Fruit fly (Drosophila melanogaster) ovary, adult (tissue): ENCODE measurements around the gene ps.

Experiments used
- CG17801 ChIP-seq: fragments of 200-800 bp; optimal IDR thresholded peaks from 2 replicates; lab custom pipeline; 2019; ENCODE audit warnings: missing biosample characterization, mild to moderate bottlenecking, missing genetic modification characterization, moderate library complexity; ENCODE audit not compliant: partially characterized antibody

Gene ps

DNA sequence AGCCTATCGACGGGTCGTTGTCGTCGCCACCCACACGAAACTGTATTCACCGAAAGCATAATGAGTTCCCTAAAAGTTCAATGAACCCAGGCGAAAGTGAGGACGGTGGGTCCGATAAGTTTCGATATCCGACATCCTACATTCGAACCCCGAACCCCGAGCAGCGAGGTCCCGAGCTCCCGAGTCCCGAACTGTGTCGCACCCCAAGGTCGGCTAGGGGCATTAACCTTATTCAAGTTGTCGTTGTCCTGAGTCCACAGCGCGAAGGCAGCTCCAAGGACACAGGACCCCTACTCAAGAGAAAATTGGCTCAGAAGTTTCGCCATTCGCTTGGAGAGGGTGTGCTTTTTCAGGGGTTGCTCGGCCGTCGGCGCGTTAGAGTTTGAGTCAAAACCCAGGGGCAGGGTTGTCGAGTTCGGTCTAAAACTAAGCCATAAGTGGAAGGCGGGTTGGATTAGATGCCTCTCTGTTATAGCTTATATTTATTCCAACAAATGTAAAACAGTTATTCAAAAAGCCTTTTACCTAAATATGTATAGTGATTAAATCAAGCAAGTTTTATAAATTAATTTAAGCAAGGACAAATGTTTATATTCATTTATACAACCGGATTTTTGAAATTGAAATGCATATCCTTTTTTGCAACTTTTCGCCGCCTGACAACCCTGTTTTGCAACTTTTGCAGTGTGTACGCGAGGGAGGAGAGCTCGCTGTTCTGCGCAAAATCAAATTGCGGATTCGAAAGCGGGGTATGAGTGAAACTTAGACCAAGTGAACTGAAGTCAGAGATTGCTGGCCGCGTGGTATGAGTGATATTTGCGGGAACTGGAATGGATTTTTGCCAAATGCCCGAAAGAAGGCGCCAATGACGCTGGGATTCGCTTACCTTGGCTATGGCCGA is 41.9 kb downstream of the ps start:
- no peak for TF ChIP-seq CG17801 (GFP tag; lab: Kevin White, UChicago)

DNA sequence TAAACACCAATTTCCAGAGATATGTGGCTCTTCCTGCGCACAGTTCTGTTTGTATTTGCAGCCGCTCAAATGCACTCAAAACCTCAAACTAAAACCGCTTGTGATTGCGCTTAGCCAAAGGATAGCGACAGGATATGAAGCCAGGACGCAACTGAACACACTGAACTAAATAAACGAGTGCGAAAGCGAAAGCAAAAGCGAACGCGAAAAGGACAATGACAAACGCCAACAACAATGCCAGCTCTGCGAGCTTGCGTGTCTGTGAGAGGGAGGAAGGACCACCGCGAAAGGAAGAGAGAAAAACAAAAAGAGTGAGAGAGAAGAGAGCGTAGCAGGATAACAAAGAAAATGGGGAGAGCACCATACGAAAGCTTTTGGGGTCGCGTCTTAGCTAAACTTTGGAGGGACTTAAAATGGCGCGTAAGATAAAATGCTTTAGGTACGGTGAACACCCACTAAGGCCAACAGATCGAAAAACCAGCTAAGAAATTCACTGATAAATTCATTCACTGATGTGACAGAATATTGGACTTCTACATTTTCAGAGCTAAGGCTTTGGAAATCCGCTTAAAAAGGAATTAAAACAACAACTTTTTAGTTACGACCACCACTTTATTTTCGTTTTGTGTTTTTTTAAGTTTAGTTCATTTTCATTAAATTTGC is 42.9 kb downstream of the ps start, which contains the start of gene GstZ2:
Gene GstZ2, minus strand, starts transcription at position 165 of the 663 bp plus-strand sequence.
- no peak for TF ChIP-seq CG17801 (GFP tag; lab: Kevin White, UChicago)

DNA sequence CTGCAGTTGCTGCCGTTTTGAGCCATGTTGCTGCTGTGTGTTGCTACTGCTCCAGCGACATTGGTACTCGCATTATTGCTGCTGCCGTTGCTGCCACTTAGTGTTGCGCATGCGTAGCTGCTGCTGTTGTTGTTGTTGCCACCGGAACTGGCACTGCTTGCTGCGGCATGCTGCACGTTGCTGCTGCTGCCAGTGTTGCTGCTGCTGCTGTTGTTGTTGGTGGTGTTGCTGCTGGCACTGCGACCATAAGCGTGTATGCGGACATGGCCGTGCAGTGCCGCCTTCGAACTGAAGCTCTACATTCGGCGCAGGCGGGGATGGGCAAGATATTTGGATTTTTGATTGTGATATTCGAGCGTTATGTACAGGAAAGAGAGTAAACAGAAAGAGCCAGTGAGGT is 50.4 kb downstream of the ps start:
- TF ChIP-seq CG17801 (GFP tag; lab: Kevin White, UChicago) = no peak

DNA sequence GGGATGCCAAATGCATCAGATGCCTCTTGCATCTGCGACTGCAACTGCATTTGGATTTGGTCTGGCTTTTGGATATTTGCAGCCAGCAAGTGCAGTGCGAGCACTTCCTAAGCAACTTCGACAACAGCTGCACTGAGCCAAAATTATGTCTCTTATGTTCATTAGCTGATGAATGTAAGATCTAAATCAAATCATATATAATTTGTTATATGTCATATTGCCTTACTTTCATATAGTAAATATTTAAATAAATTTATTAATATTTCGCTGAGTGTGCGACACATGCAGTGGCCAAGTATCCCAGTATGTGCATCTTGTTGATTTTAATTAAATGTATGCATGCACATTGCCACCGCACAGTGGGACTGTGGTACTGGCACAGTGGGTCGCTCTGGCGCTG is 62.7 kb downstream of the ps start:
- no peak for TF ChIP-seq CG17801 (GFP tag; lab: Kevin White, UChicago)

DNA sequence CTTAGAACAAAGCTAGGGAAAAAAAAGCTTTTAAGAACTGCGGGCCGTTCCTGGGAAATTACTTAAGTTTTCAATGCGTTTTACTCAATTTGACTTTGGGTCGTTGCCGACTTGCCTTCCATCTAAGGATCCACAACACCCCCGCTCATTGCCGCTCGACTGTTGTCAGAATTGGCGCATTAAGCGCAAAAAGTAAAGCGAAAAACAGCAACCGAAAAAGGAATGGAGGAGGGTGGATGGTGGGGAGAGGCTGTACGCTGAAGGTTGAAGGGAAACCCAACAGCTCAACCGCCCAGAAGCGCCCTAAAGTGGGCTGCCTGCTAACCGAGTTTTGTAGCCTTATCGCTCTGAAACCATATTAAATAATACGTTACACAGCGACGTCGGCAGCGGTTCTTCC is 69.8 kb downstream of the ps start:
- no peak for TF ChIP-seq CG17801 (GFP tag; lab: Kevin White, UChicago)

DNA sequence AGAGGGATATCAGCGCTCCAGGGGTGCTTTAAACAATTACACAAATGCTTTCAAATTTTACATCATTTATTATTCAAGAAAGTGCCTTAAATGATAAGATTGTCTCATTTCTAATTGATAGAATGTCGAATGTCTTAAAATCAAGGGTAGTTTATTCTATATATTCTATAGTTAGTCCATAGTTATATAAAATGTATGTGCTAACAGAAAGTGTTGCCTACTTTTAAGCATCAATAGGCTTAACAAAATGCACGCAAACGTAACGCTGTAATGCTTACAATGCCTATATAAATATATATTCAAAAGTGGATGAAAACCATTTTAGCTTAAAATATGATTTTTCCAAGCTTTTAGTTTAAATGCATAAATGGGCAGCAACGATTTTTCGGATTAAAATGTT is 70.2 kb downstream of the ps start:
- TF ChIP-seq CG17801 (GFP tag; lab: Kevin White, UChicago) = no peak

DNA sequence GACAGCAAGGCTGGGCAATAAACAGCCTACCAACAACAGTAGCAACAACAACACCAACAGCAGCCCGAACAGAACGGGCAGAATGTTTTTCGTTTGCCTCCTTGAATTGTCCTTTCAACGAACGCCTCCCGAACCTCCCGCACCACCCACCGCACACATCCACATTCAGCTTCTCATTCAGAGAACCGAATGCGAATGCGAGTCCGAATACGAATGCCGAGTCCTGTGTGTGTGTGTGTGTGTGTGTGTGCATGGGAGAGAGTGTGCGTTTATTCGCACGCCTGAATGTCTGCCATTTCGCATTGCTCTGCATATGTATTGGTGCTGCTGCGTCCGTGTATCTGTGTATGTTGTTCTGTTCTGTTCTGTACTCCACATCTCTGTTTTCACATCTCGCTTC is 70.8 kb downstream of the ps start:
- TF ChIP-seq CG17801 (GFP tag; lab: Kevin White, UChicago) = no peak

DNA sequence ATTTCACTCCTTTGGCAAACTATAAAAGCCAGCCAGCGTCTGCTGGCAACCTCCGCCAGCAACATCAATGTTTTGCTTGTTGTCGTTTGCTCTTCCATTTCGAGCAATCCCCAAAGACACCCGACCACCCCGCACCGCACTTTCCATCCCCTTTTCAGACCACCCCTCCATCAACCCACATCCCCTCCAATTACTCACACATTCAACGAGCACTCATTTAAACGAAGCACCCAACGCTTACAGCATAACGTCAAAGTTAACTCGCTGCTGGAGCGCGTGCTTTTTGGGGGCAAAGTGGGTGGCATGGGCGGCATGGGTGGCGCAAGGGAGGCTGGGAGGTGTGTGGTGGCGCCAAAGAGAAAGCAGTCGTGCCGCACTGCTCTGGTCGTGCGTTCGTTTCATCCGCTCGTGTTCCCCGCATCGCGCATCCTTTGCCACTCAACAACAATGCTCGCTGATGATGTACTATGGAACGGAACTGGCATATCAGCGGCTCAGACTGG is 73.4 kb downstream of the ps start:
- TF ChIP-seq CG17801 (GFP tag; lab: Kevin White, UChicago) = no peak

DNA sequence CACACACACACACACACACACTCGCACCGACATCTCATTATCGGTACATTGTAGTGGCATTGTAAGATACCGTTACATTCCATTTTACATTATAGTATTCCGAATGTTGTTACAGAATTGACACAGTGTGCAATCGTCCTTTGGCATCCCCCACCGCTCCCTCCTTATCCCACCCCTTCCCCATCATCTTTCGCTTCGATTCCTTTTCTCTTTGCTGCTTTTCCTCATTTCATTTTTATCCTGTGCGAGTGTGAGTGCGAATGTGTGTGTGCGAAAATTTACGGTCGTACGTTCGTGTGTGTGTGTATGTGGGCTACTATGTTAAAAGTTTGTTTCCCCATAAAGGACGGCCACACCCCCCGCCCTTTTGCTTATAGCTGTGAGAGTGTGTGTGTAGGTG is 74.4 kb downstream of the ps start:
- no peak for TF ChIP-seq CG17801 (GFP tag; lab: Kevin White, UChicago)

DNA sequence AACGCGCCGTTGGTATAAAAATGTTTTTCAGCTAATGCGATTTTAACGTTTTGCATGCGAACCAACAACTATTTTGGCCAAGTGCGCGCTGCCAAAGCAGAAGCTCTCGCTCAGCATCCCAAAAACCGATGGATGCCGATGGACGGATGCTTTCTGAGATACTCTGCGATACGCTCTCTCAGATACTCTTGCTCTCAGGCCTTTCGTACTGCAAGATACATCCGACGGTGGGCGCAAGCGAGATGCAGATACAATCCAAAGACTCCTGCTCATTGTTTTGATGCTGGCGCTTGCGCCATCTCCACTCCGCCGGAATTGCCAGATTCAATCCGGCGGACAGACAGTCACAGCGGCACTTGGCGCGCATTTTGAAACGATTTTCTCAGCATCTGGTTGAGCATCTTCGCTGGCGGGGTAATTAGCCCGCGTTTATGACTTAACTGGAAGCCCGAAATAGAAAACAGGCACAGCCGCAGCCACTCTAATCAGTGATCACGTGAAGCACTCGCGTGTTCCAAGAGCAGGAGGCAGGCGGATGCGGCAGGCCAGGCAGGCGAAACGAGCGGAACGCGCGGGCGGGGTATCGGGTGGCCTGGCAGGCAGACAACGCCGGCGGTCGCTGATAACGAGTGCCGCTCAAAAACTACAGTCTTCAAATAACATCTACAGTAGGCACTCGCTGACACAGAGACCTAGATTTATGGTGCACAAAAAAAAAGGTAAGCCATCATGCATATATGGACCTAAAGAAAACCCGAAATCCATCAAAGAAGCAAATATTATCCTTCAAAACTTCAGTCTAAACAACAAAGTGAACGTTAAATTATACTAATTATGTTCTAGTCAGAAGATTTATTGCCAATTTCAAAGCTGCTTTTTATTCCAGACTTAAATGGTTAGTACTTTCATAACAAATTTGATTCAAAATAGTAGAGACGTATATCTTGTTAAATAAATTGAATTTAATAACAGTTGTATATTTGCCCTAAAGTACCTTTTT is 76.2 kb downstream of the ps start, which contains the start of gene CG16779:
Gene CG16779, minus strand, starts transcription at position 51 of the 1,000 bp plus-strand sequence.
- TF ChIP-seq CG17801 (GFP tag; lab: Kevin White, UChicago) = no peak

DNA sequence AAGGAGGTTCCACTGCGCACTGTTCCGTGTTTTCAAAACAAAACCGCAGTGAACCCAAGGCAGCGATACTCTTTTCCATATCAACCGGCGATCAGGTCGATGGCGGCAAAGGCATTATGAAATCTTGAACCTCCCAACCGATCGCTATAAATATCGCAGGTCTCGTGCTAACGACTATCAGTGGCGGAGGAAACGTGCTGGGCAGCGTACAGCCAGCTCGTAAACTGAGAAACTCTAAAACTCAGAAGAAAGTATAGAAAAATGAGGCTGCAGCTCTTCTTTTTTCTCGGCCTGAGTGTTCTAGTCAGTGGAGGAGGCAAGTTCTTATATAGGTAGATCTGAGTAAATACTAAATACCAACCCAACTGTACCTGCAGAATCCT is 76.9 kb downstream of the ps start, which contains the start of gene phu:
Gene phu, plus strand, starts transcription at position 175 of the 383 bp plus-strand sequence.
- no peak for TF ChIP-seq CG17801 (GFP tag; lab: Kevin White, UChicago)

DNA sequence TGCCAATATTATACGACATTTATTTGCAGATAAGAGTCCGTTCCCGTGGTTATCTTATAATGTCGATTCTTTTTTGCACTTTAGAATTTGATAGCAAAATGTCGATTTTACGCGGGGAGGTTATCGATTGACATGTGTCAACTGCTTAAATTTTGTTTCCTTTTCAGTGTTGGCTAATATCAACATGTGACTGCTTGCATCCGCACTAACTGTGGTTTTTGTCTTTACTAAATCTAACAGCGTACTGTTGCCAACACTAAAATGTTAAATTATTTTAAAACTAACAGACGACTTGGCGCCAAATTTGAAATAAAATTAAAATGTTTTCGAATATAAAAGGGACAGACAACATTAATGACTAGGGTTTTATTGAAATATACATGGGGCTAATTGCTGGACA is 79.0 kb downstream of the ps start:
- no peak for TF ChIP-seq CG17801 (GFP tag; lab: Kevin White, UChicago)

DNA sequence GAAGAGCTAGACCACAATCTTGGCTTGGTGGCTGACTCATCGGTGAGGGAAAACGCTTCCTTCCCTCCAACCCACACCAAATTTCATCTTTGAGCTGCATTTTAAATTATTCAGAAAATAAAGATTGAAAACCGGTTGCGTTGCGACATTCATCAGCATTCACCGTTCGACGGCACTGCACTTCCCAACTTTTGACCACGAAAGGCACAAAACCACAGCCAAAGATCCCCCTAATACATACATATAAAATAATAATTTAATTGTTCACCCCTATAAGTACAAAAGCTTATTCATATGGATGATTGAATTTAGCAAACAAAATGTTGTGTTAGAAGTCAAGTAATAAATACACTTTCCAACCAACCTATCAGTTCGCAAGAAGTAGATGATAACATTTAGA is 81.5 kb downstream of the ps start:
- TF ChIP-seq CG17801 (GFP tag; lab: Kevin White, UChicago) = no peak
